Fruit fly (Drosophila melanogaster): ENCODE results near the gene Alg13.

Alg13 gene

DNA sequence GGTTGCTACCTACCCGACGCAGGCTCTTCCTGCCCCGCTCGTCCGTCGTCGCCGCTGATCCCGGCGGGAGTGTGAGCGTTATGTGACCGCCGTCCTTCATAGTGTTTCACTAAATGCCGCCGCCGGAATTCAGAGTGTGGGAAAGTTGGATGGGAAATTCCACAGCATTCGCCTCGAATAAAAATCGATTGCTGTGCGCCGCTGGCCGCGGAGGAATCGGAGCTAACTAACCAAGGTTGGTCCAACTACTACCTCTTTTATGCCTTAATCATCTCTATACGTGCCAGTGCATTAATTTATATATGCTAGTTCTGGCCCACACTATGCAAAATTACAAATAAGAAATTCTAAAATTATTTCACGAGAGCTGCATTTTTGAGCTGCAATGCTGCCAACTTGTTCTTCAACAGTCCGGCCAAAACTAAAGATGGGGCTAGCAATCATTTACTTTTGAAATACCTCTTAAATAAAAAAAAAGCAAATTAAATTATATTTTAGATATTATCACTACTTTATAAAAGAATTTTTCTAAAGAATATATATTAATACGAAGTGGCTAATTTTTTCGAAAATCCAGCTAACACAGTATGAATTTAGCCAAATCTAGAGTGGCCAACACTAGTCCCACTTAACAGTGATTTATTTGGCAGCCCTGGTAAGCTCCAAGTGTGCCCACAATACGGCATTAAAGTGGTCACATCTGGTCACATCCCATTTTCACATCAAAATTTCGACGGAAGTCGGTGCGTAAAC lies 25.8 kb downstream of the Alg13 start, which contains the start of the genes alpha-Man-Ib and Pdhb (continued):
- TF ChIP-seq tup (GFP tag; optimal IDR thresholded peaks at IDR 0.05) (peak; percentile 59), CG7372 (GFP tag; IDR thresholded peaks at IDR 0.05) (peak; percentile 75), CG2202 (tag; optimal IDR thresholded peaks at IDR 0.05) (peak; percentile 20), CG14965 (GFP tag; optimal IDR thresholded peaks at IDR 0.05; ENCODE audit: borderline replicate concordance) (no peak), fd102C (GFP tag; optimal IDR thresholded peaks at IDR 0.05) (no peak), tgo (GFP tag; IDR thresholded peaks at IDR 0.05) (peak; percentile 83), sob (GFP tag; IDR thresholded peaks at IDR 0.05) (peak; percentile 83; the same call in 1 of the 2 replicates), CG32767 (GFP tag; IDR thresholded peaks at IDR 0.05) (peak; percentile 73; the same call in 1 of the 2 replicates), CG4707 (GFP tag; optimal IDR thresholded peaks at IDR 0.05) (no peak), gce (GFP tag; IDR thresholded peaks at IDR 0.05) (no peak), CG17359 (tag; optimal IDR thresholded peaks at IDR 0.05) (peak; percentile 71), wor (GFP tag; IDR thresholded peaks at IDR 0.05) (no peak), hkb (optimal IDR thresholded peaks at IDR 0.05) (peak; percentile 75), hkb (GFP tag; IDR thresholded peaks at IDR 0.05) (peak; percentile 69), tap (tag; optimal IDR thresholded peaks at IDR 0.05) (no peak), ftz-f1 (GFP tag; optimal IDR thresholded peaks at IDR 0.05) (no peak), CG14710 (tag; optimal IDR thresholded peaks at IDR 0.05) (peak; percentile 98), CG7271 (tag; optimal IDR thresholded peaks at IDR 0.05) (peak; percentile 1), Awh (GFP tag; IDR thresholded peaks at IDR 0.05) (peak; percentile 43; the same call in 1 of the 2 replicates), CG10431 (GFP tag; optimal IDR thresholded peaks at IDR 0.05) (no peak), Kr (GFP tag; optimal IDR thresholded peaks at IDR 0.05) (no peak), Dbx (GFP tag; IDR thresholded peaks at IDR 0.05) (peak; percentile 88), YL-1 (GFP tag; optimal IDR thresholded peaks at IDR 0.05) (peak; percentile 67), CG13894 (tag; optimal IDR thresholded peaks at IDR 0.05) (no peak), ttk (GFP tag; IDR thresholded peaks at IDR 0.05) (peak; percentile 56; the same call in 1 of the 2 replicates), CG7928 (GFP tag; optimal IDR thresholded peaks at IDR 0.05) (peak; percentile 95), bab2 (GFP tag; optimal IDR thresholded peaks at IDR 0.05) (peak; percentile 49), CG6765 (GFP tag; optimal IDR thresholded peaks at IDR 0.05) (peak; percentile 24), Rx (GFP tag; IDR thresholded peaks at IDR 0.05) (peak; percentile 44), Pdp1 (GFP tag; optimal IDR thresholded peaks at IDR 0.05) (peak in 1 of 2 experiments; percentile 55), ranshi (GFP tag; IDR thresholded peaks at IDR 0.05) (peak; percentile 85), CG31388 (GFP tag; optimal IDR thresholded peaks at IDR 0.05) (peak; percentile 25), sens-2 (GFP tag; IDR thresholded peaks at IDR 0.05) (peak; percentile 57; the same call in 1 of the 2 replicates), CG12155 (GFP tag; optimal IDR thresholded peaks at IDR 0.05) (peak; percentile 73), Hr78 (GFP tag; optimal IDR thresholded peaks at IDR 0.05) (peak in 1 of 2 experiments; percentile 13), croc (GFP tag; conservative IDR thresholded peaks at IDR 0.05) (peak; percentile 67), mam (GFP tag; optimal IDR thresholded peaks at IDR 0.05) (peak; percentile 74), CG6683 (GFP tag; optimal IDR thresholded peaks at IDR 0.05) (peak; percentile 42), phol (tag; optimal IDR thresholded peaks at IDR 0.05) (peak; percentile 93), chif (GFP tag; optimal IDR thresholded peaks at IDR 0.05) (peak; percentile 41 to 49), CG43689 (GFP tag; IDR thresholded peaks at IDR 0.05) (no peak), chn (GFP tag; optimal IDR thresholded peaks at IDR 0.05) (peak; percentile 66), fu2 (GFP tag; optimal IDR thresholded peaks at IDR 0.05) (peak; percentile 15), CG10147 (GFP tag; optimal IDR thresholded peaks at IDR 0.05) (no peak), slou (GFP tag; optimal IDR thresholded peaks at IDR 0.05) (peak; percentile 65), dati (GFP tag; IDR thresholded peaks at IDR 0.05) (no peak), CG3407 (GFP tag; optimal IDR thresholded peaks at IDR 0.05) (peak; percentile 40), CG17612 (GFP tag; IDR thresholded peaks at IDR 0.05) (no peak), unpg (GFP tag; optimal IDR thresholded peaks at IDR 0.05) (peak; percentile 76)
